Fruit fly (Drosophila melanogaster) whole organism, wandering third instar larva: Measurements from ENCODE around the gene edin.
A peak's percentile ranks its signal among the peaks of the same experiment; 100 is the strongest.

ENCODE experiments used
- Abd-B ChIP-seq: fragments of >200 bp; optimal IDR thresholded peaks from 2 replicates; lab custom pipeline; 2017; ENCODE audit warnings: missing biosample characterization, missing genetic modification characterization
- CG32264 ChIP-seq: fragments of 200-800 bp; sonication (Bioruptor generic); optimal IDR thresholded peaks from 2 replicates; lab custom pipeline; 2016; ENCODE audit warnings: missing biosample characterization, missing genetic modification characterization
- CG9705 ChIP-seq: fragments of 200-800 bp; sonication (Bioruptor generic); optimal IDR thresholded peaks from 2 replicates; lab custom pipeline; 2018; ENCODE audit warnings: missing biosample characterization, mild to moderate bottlenecking, missing genetic modification characterization
- CrebA ChIP-seq: fragments of 200-800 bp; sonication (Bioruptor generic); optimal IDR thresholded peaks from 2 replicates; lab custom pipeline; 2016; ENCODE audit warnings: missing biosample characterization, mild to moderate bottlenecking, missing genetic modification characterization, borderline replicate concordance
- Dfd ChIP-seq: fragments of >200 bp; optimal IDR thresholded peaks from 2 replicates; lab custom pipeline; 2017; ENCODE audit warnings: missing biosample characterization, missing genetic modification characterization
- Dif ChIP-seq: fragments of 200-275, 200-300 bp; sonication (Bioruptor generic); optimal IDR thresholded peaks from 2 replicates; lab custom pipeline; 2018; ENCODE audit warnings: missing biosample characterization, missing genetic modification characterization; ENCODE audit not compliant: partially characterized antibody
- GATAd ChIP-seq: sonication (Bioruptor generic); optimal IDR thresholded peaks from 2 replicates; lab custom pipeline; 2016; ENCODE audit warnings: missing biosample characterization, missing genetic modification characterization
- HLH106 ChIP-seq: fragments of 200-800 bp; optimal IDR thresholded peaks from 3 replicates; lab custom pipeline; 2019; ENCODE audit warnings: missing biosample characterization, mild to moderate bottlenecking, missing genetic modification characterization, moderate library complexity
- Hnf4 ChIP-seq: fragments of 200-800 bp; sonication (Bioruptor generic); optimal IDR thresholded peaks from 2 replicates; lab custom pipeline; 2016; ENCODE audit warnings: missing biosample characterization, mild to moderate bottlenecking, missing genetic modification characterization
- Hr78 ChIP-seq: fragments of >200 bp; optimal IDR thresholded peaks from 2 replicates; lab custom pipeline; 2017; ENCODE audit warnings: missing biosample characterization, missing genetic modification characterization
- Hr83 ChIP-seq: fragments of 200-300 bp; sonication (Bioruptor generic); optimal IDR thresholded peaks from 2 replicates; lab custom pipeline; 2016; ENCODE audit warnings: missing biosample characterization, mild to moderate bottlenecking, missing genetic modification characterization, moderate library complexity; ENCODE audit not compliant: poor library complexity, severe bottlenecking
- Jra ChIP-seq: sonication (Bioruptor generic); optimal IDR thresholded peaks from 2 replicates; lab custom pipeline; 2016; ENCODE audit warnings: missing biosample characterization, missing genetic modification characterization
- Mio ChIP-seq: sonication (Bioruptor generic); optimal IDR thresholded peaks from 2 replicates; lab custom pipeline; 2016; ENCODE audit warnings: missing biosample characterization, missing genetic modification characterization
- Myc ChIP-seq: fragments of >200 bp; optimal IDR thresholded peaks from 2 replicates; lab custom pipeline; 2017
- N ChIP-seq: fragments of >200 bp; optimal IDR thresholded peaks from 2 replicates; lab custom pipeline; 2018; ENCODE audit warnings: missing biosample characterization, missing external identifiers, missing genetic modification characterization
- OdsH ChIP-seq: fragments of 200-800 bp; sonication (Bioruptor generic); optimal IDR thresholded peaks from 2 replicates; lab custom pipeline; 2016; ENCODE audit warnings: missing biosample characterization, mild to moderate bottlenecking, missing genetic modification characterization
- Rel ChIP-seq, 2 experiments: fragments of 200-800 bp; sonication (Bioruptor generic) in 1 of 2; optimal IDR thresholded peaks; 2 replicates in 1 of 2; 3 replicates in 1 of 2; lab custom pipeline; 2016 to 2019; ENCODE audit warnings: mild to moderate bottlenecking in 2 of 2, missing biosample characterization in 2 of 2, missing genetic modification characterization in 2 of 2, moderate library complexity in 1 of 2
- Sp1 ChIP-seq: fragments of 200-800 bp; sonication (Bioruptor generic); optimal IDR thresholded peaks from 3 replicates; lab custom pipeline; 2019; ENCODE audit warnings: missing biosample characterization, mild to moderate bottlenecking, missing genetic modification characterization, moderate library complexity
- Vsx2 ChIP-seq: fragments of 200-300, 225-300 bp; sonication (Bioruptor generic); optimal IDR thresholded peaks from 2 replicates; lab custom pipeline; 2018; ENCODE audit warnings: missing biosample characterization, missing genetic modification characterization; ENCODE audit not compliant: partially characterized antibody
- br ChIP-seq: fragments of 200-800 bp; sonication (Bioruptor generic); optimal IDR thresholded peaks from 2 replicates; lab custom pipeline; 2016; ENCODE audit warnings: missing biosample characterization, missing genetic modification characterization
- brk ChIP-seq: fragments of 200-800 bp; sonication (Bioruptor generic); optimal IDR thresholded peaks from 2 replicates; lab custom pipeline; 2016; ENCODE audit warnings: missing biosample characterization, mild to moderate bottlenecking, missing genetic modification characterization
- dl ChIP-seq, 2 experiments: fragments of 175-275, 200-275 bp in 1 of 2; fragments of 200-275 bp in 1 of 2; sonication (Bioruptor generic); optimal IDR thresholded peaks; lab custom pipeline; 2018; ENCODE audit warnings: mild to moderate bottlenecking in 2 of 2, missing biosample characterization in 2 of 2, missing genetic modification characterization in 2 of 2, moderate library complexity in 2 of 2; ENCODE audit not compliant: partially characterized antibody in 2 of 2, insufficient read depth in 1 of 2
- dmrt93B ChIP-seq: fragments of 200-800 bp; sonication (Bioruptor generic); optimal IDR thresholded peaks from 2 replicates; lab custom pipeline; 2018; ENCODE audit warnings: missing biosample characterization, mild to moderate bottlenecking, missing genetic modification characterization
- dsf ChIP-seq: sonication (Bioruptor generic); optimal IDR thresholded peaks from 2 replicates; lab custom pipeline; 2016; ENCODE audit warnings: missing biosample characterization, missing genetic modification characterization, borderline replicate concordance
- ey ChIP-seq: fragments of 200-800 bp; sonication (Bioruptor generic); optimal IDR thresholded peaks from 2 replicates; lab custom pipeline; 2016; ENCODE audit warnings: missing biosample characterization, missing genetic modification characterization
- foxo ChIP-seq, 2 experiments: fragments of 200-800 bp; sonication (Bioruptor generic); optimal IDR thresholded peaks; 2 replicates in 1 of 2; 3 replicates in 1 of 2; lab custom pipeline; 2016 to 2017; ENCODE audit warnings: missing biosample characterization in 2 of 2, missing genetic modification characterization in 2 of 2
- fru ChIP-seq: fragments of 200-800 bp; sonication (Bioruptor generic); optimal IDR thresholded peaks from 3 replicates; lab custom pipeline; 2016; ENCODE audit warnings: missing biosample characterization, mild to moderate bottlenecking, missing genetic modification characterization
- h ChIP-seq: fragments of 200-800 bp; sonication (Bioruptor generic); optimal IDR thresholded peaks from 3 replicates; lab custom pipeline; 2016; ENCODE audit warnings: missing biosample characterization, mild to moderate bottlenecking, missing genetic modification characterization
- jim ChIP-seq: fragments of 175-275, 200-325 bp; sonication (Bioruptor generic); optimal IDR thresholded peaks from 2 replicates; lab custom pipeline; 2016; ENCODE audit warnings: missing biosample characterization, mild to moderate bottlenecking, missing genetic modification characterization
- lola ChIP-seq: fragments of >200 bp; optimal IDR thresholded peaks from 2 replicates; lab custom pipeline; 2017; ENCODE audit warnings: missing biosample characterization, missing genetic modification characterization
- pan ChIP-seq: fragments of >200 bp; optimal IDR thresholded peaks from 2 replicates; lab custom pipeline; 2017
- psq ChIP-seq: fragments of 200-800 bp; sonication (Bioruptor generic); optimal IDR thresholded peaks from 3 replicates; lab custom pipeline; 2017; ENCODE audit warnings: missing biosample characterization, mild to moderate bottlenecking, missing genetic modification characterization, moderate library complexity
- rgr ChIP-seq: fragments of 200-800 bp; sonication (Bioruptor generic); optimal IDR thresholded peaks from 3 replicates; lab custom pipeline; 2016; ENCODE audit warnings: missing biosample characterization, mild to moderate bottlenecking, missing genetic modification characterization
- sage ChIP-seq: fragments of 200-800 bp; sonication (Bioruptor generic); optimal IDR thresholded peaks from 2 replicates; lab custom pipeline; 2016; ENCODE audit warnings: missing biosample characterization, mild to moderate bottlenecking, missing genetic modification characterization
- sv ChIP-seq: fragments of 200-800 bp; sonication (Bioruptor generic); optimal IDR thresholded peaks from 3 replicates; lab custom pipeline; 2016; ENCODE audit warnings: missing biosample characterization, missing genetic modification characterization
- tai ChIP-seq: sonication (Bioruptor generic); optimal IDR thresholded peaks from 2 replicates; lab custom pipeline; 2016; ENCODE audit warnings: missing biosample characterization, missing genetic modification characterization
- usp ChIP-seq: fragments of >200 bp; optimal IDR thresholded peaks from 2 replicates; lab custom pipeline; 2017; ENCODE audit warnings: missing biosample characterization, missing genetic modification characterization
- woc ChIP-seq: sonication (Bioruptor generic); optimal IDR thresholded peaks from 2 replicates; lab custom pipeline; 2016; ENCODE audit warnings: missing biosample characterization, mild to moderate bottlenecking, missing genetic modification characterization

Gene edin

dm6 chr3L:17506830-17507229 is 12.2 kb downstream of the edin start:
- TF ChIP-seq rgr (GFP tag; lab: Kevin White, UChicago) = peak; percentile 38
- TF ChIP-seq foxo (GFP tag; optimal IDR thresholded peaks at IDR 0.05; lab: Kevin White, UChicago) = peak in 1 of 2 experiments; percentile 11
- TF ChIP-seq HLH106 (tag; lab: Kevin White, UChicago) = peak; percentile 15
- TF ChIP-seq h (GFP tag; lab: Kevin White, UChicago) = peak; percentile 5
- TF ChIP-seq Mio (GFP tag; lab: Kevin White, UChicago) = no peak
- no peak for TF ChIP-seq woc (GFP tag; lab: Kevin White, UChicago)
- no peak for TF ChIP-seq Dfd (GFP tag; lab: Kevin White, UChicago)
- no peak for TF ChIP-seq psq

- no peak for TF ChIP-seq Abd-B (GFP tag; lab: Kevin White, UChicago)
- TF ChIP-seq HLH106 (tag; lab: Kevin White, UChicago) = no peak
- no peak for TF ChIP-seq sage (GFP tag; lab: Kevin White, UChicago)
- TF ChIP-seq brk (GFP tag; lab: Kevin White, UChicago) = no peak
- no peak for TF ChIP-seq lola (GFP tag; lab: Kevin White, UChicago)
- no peak for TF ChIP-seq Myc (lab: Kevin White, UChicago)
- no peak for TF ChIP-seq fru
- TF ChIP-seq Hnf4 (GFP tag; lab: Kevin White, UChicago) = no peak
- no peak for TF ChIP-seq usp (GFP tag; lab: Kevin White, UChicago)
- TF ChIP-seq, all 38 proteins: peak for 0
Measured at dm6 chr3L:17513492-17513891, 18.8 kb downstream of the edin start.

- TF ChIP-seq Dif (GFP tag; lab: Kevin White, UChicago) (no peak), GATAd (GFP tag; lab: Kevin White, UChicago) (peak; percentile 46), OdsH (GFP tag; lab: Kevin White, UChicago) (peak; percentile 46), br (GFP tag; lab: Kevin White, UChicago) (peak; percentile 45), fru (peak; percentile 40), lola (GFP tag; lab: Kevin White, UChicago) (no peak), Rel (GFP tag; optimal IDR thresholded peaks at IDR 0.05; lab: Kevin White, UChicago) (no peak), Rel (tag; optimal IDR thresholded peaks at IDR 0.05; lab: Kevin White, UChicago) (no peak), Abd-B (GFP tag; lab: Kevin White, UChicago) (no peak), woc (GFP tag; lab: Kevin White, UChicago) (peak; percentile 78), usp (GFP tag; lab: Kevin White, UChicago) (no peak), Dfd (GFP tag; lab: Kevin White, UChicago) (no peak), sage (GFP tag; lab: Kevin White, UChicago) (no peak), sv (GFP tag; lab: Kevin White, UChicago) (peak; percentile 73), ey (GFP tag; lab: Kevin White, UChicago) (peak; percentile 44), CrebA (GFP tag; lab: Kevin White, UChicago) (no peak), Myc (lab: Kevin White, UChicago) (peak; percentile 88), pan (no peak), CG9705 (GFP tag; lab: Kevin White, UChicago) (peak; percentile 59), Hr83 (GFP tag; lab: Kevin White, UChicago) (peak; percentile 52), dl (GFP tag; optimal IDR thresholded peaks at IDR 0.05; lab: Kevin White, UChicago; ENCODE audit: insufficient read depth in 1 of 2, partially characterized antibody in 2 of 2) (no peak), Hr78 (no peak), h (GFP tag; lab: Kevin White, UChicago) (peak; percentile 69), Sp1 (GFP tag; lab: Kevin White, UChicago) (peak; percentile 61), dsf (GFP tag; lab: Kevin White, UChicago) (peak; percentile 74), tai (no peak), Vsx2 (GFP tag; lab: Kevin White, UChicago) (no peak), psq (peak; percentile 67), rgr (GFP tag; lab: Kevin White, UChicago) (peak; percentile 79), jim (GFP tag; lab: Kevin White, UChicago) (no peak), HLH106 (tag; lab: Kevin White, UChicago) (peak; percentile 62), dmrt93B (GFP tag; lab: Kevin White, UChicago) (peak; percentile 70), brk (GFP tag; lab: Kevin White, UChicago) (no peak), Hnf4 (GFP tag; lab: Kevin White, UChicago) (no peak), N (GFP tag; lab: Kevin White, UChicago) (no peak), foxo (GFP tag; optimal IDR thresholded peaks at IDR 0.05; lab: Kevin White, UChicago) (peak in 1 of 2 experiments; percentile 74), Jra (peak; percentile 69), CG32264 (peak; percentile 57), Mio (GFP tag; lab: Kevin White, UChicago) (no peak)
Measured at dm6 chr3L:17513893-17514616, 19.4 kb downstream of the edin start, which contains the start of the genes U4-U6-60K and CG7564. Gene U4-U6-60K, minus strand, starts transcription at chr3L:17513912. Gene CG7564, plus strand, starts transcription at chr3L:17514298.
